Fruit fly (Drosophila melanogaster) whole organism, prepupa: ENCODE data around the gene stg.

Experiments used
- Blimp-1 ChIP-seq: fragments of 200-800 bp; sonication (Bioruptor generic); optimal IDR thresholded peaks from 3 replicates; lab custom pipeline; 2017; ENCODE audit warnings: missing biosample characterization, missing genetic modification characterization, mild to moderate bottlenecking, moderate library complexity, missing genetic modification reagents
- Eip78C ChIP-seq: fragments of 200-800 bp; sonication (Bioruptor generic); peaks from one replicate; lab custom pipeline; 2016; ENCODE audit warnings: missing biosample characterization, missing genetic modification characterization
- Ets21C ChIP-seq: fragments of 200-800 bp; sonication (Bioruptor generic); optimal IDR thresholded peaks from 3 replicates; lab custom pipeline; 2016; ENCODE audit warnings: missing biosample characterization, missing genetic modification characterization
- Hr4 ChIP-seq: fragments of 200-800 bp; sonication (Bioruptor generic); optimal IDR thresholded peaks from 3 replicates; lab custom pipeline; 2016; ENCODE audit warnings: missing biosample characterization, missing genetic modification characterization
- Sox102F ChIP-seq: fragments of 200-800 bp; sonication (Bioruptor generic); optimal IDR thresholded peaks from 2 replicates; lab custom pipeline; 2016; ENCODE audit warnings: missing biosample characterization, mild to moderate bottlenecking, missing genetic modification characterization
- Sox15 ChIP-seq: fragments of 200-800 bp; sonication (Bioruptor generic); optimal IDR thresholded peaks from 3 replicates; lab custom pipeline; 2016; ENCODE audit warnings: missing biosample characterization, missing genetic modification characterization

DNA sequence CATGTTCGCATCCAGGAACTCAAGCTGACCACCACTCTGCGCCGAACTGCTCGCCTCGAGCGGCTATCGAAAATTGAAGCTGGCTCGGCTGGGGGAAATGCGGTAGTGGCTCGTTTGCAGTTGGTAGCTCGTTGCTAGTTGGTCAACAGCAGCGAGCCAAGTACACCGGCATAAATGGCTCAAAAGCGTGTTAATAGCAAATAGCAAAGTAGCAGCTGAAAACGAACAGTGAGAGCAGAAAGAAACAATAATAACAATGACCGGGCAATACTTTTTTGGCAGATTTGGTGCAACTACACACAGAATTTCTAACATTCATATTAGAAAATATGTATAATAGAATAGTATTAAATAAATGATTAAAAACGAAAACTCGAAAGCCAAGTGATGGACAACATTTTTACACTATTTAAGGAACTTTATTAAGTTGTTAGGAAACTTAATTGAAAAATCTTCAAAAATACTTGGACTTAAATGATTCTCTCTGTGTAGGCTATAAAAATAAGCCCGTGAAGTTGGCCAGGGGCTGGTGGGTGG, 27.9 kb downstream of the stg start, which contains the start of gene CG14507:
- TF ChIP-seq Sox15 (GFP tag; lab: Kevin White, UChicago) (no peak), Sox102F (no peak), Blimp-1 (GFP tag; lab: Kevin White, UChicago) (no peak), Ets21C (no peak), Hr4 (GFP tag; lab: Kevin White, UChicago) (no peak), Eip78C (GFP tag; lab: Kevin White, UChicago) (no peak)
